Worm (Caenorhabditis elegans) whole organism, young adult: ENCODE data around the gene srh-35.

Experiments used
- K11D2.4 ChIP-seq: fragments of 200-800 bp; sonication (Bioruptor generic); IDR thresholded peaks from 2 replicates; pipeline ENCODE4 v1.3.6; 2022; ENCODE audit warnings: missing genetic modification reagents, missing genetic modification characterization, missing compliant biosample characterization
- ZK185.1 ChIP-seq: sonication (generic microtip); optimal IDR thresholded peaks from 2 replicates; lab custom pipeline; 2016; ENCODE audit warnings: mild to moderate bottlenecking, missing genetic modification characterization, missing compliant biosample characterization; ENCODE audit not compliant: poor library complexity, severe bottlenecking
- ama-1 ChIP-seq, 3 experiments: fragments of 150-350 bp in 1 of 3; sonication (generic microtip) in 2 of 3; optimal IDR thresholded peaks; 2 replicates each; lab custom pipeline; 2014 to 2018; ENCODE audit warnings: missing biosample characterization in 2 of 3, missing genetic modification characterization in 2 of 3, missing genetic modification reagents in 2 of 3
- ceh-79 ChIP-seq: sonication (generic microtip); optimal IDR thresholded peaks from 2 replicates; lab custom pipeline; 2017; ENCODE audit warnings: mild to moderate bottlenecking, missing genetic modification characterization, missing compliant biosample characterization
- lsl-1 ChIP-seq: fragments of 200-800 bp; sonication (Bioruptor generic); optimal IDR thresholded peaks from 2 replicates; lab custom pipeline; 2018; ENCODE audit warnings: mild to moderate bottlenecking, missing genetic modification characterization, moderate library complexity, missing compliant biosample characterization
- pbrm-1 ChIP-seq: fragments of 200-800 bp; sonication (Bioruptor generic); IDR thresholded peaks from 2 replicates; pipeline ENCODE4 v1.3.6; 2022; ENCODE audit warnings: missing genetic modification reagents, missing genetic modification characterization, missing compliant biosample characterization
- sea-2 ChIP-seq: fragments of 200-800 bp; sonication (Bioruptor generic); IDR thresholded peaks from 2 replicates; pipeline ENCODE4 v1.3.6; 2022; ENCODE audit warnings: missing genetic modification characterization, missing compliant biosample characterization
- tbp1 ChIP-seq: fragments of 200-800 bp; sonication (Bioruptor generic); optimal IDR thresholded peaks from 2 replicates; lab custom pipeline; 2018; ENCODE audit warnings: mild to moderate bottlenecking, missing genetic modification characterization, missing compliant biosample characterization
- unc-130 ChIP-seq: sonication (generic microtip); optimal IDR thresholded peaks from 2 replicates; lab custom pipeline; 2016; ENCODE audit warnings: missing genetic modification reagents, missing genetic modification characterization, missing compliant biosample characterization

ce11 chrV:479046-479445, 30.0 kb upstream of the srh-35 start:
- TF ChIP-seq tbp1 (GFP tag; lab: Kevin White, UChicago) (no peak), ZK185.1 (tag; lab: Kevin White, UChicago) (no peak), unc-130 (GFP tag; lab: Kevin White, UChicago) (no peak), K11D2.4 (GFP tag; lab: Robert Waterston, UW) (no peak), ama-1 (optimal IDR thresholded peaks at IDR 0.05; lab: Kevin White, UChicago) (no peak), ama-1 (GFP tag; optimal IDR thresholded peaks at IDR 0.05; lab: Kevin White, UChicago) (no peak), pbrm-1 (GFP tag; lab: Robert Waterston, UW) (no peak), ceh-79 (no peak), sea-2 (GFP tag; lab: Robert Waterston, UW) (no peak), lsl-1 (GFP tag; lab: Kevin White, UChicago) (no peak)
